Fruit fly (Drosophila melanogaster) S2 (cell line): ENCODE measurements around the gene AOX1.

Experiments
- CG8478 ChIP-seq: fragments of >200 bp; optimal IDR thresholded peaks from 2 replicates; lab custom pipeline; 2018
- CTCF ChIP-seq, 2 experiments: fragments of >200 bp; optimal IDR thresholded peaks; 2 replicates each; lab custom pipeline; 2018

- TF ChIP-seq CTCF (optimal IDR thresholded peaks at IDR 0.05; lab: Kevin White, UChicago): no peak
- TF ChIP-seq CG8478 (lab: Kevin White, UChicago): no peak
Measured at dm6 chr3R:15553566-15553965, 16.5 kb upstream of the AOX1 start.
